Worm (Caenorhabditis elegans): ENCODE measurements around the gene msp-36.

ce11 chrIV:10056138-10056537, 39.1 kb upstream of the msp-36 start, which contains the start of gene T04B2.7:
- no peak for TF ChIP-seq aly-2 (tag; optimal IDR thresholded peaks at IDR 0.05)
- no peak for TF ChIP-seq blmp-1 (tag; optimal IDR thresholded peaks at IDR 0.05; ENCODE audit: insufficient read depth)
- no peak for TF ChIP-seq mab-5 (tag; optimal IDR thresholded peaks at IDR 0.05)

All from whole organism, L2 larva.